Worm (Caenorhabditis elegans): ENCODE data around the gene srh-229.
A peak's percentile ranks its signal among the peaks of the same experiment; 100 is the strongest.
"Not testable (repeated sequence)": the region's sequence is repeated elsewhere in the genome, so short reads cannot be mapped to it uniquely, and the experiment has no call there.

The srh-229 gene

ce11 chrV:7522279-7522678, 18.1 kb upstream of the srh-229 start, which contains the start of gene C54F6.15:
Gene C54F6.15, minus strand, starts transcription at chrV:7522379.
- TF ChIP-seq unc-62 (GFP tag; optimal IDR thresholded peaks at IDR 0.05) = no peak
- TF ChIP-seq sem-2 (GFP tag; optimal IDR thresholded peaks at IDR 0.05) = no peak
- no peak for TF ChIP-seq mep-1 (tag; optimal IDR thresholded peaks at IDR 0.05)
- no peak for TF ChIP-seq unc-39 (tag; optimal IDR thresholded peaks at IDR 0.05)
- TF ChIP-seq sptf-1 (tag; optimal IDR thresholded peaks at IDR 0.05) = no peak
- TF ChIP-seq ham-2 (GFP tag; optimal IDR thresholded peaks at IDR 0.05) = no peak

- TF ChIP-seq hlh-1 (tag; optimal IDR thresholded peaks at IDR 0.05) (no peak), snpc-4 (tag; optimal IDR thresholded peaks at IDR 0.05) (no peak), bed-3 (GFP tag; optimal IDR thresholded peaks at IDR 0.05) (no peak), elt-3 (tag; optimal IDR thresholded peaks at IDR 0.05) (no peak), ces-1 (GFP tag; optimal IDR thresholded peaks at IDR 0.05) (no peak), nhr-28 (tag; optimal IDR thresholded peaks at IDR 0.05) (no peak), mep-1 (tag; optimal IDR thresholded peaks at IDR 0.05) (no peak), lin-13 (tag; optimal IDR thresholded peaks at IDR 0.05) (no peak), nhr-2 (tag; optimal IDR thresholded peaks at IDR 0.05) (no peak)
Observed at ce11 chrV:7521304-7521703, 17.1 kb upstream of the srh-229 start.

- TF ChIP-seq ces-1 (GFP tag; optimal IDR thresholded peaks at IDR 0.05) (peak; percentile 31), nhr-12 (tag; optimal IDR thresholded peaks at IDR 0.05) (no peak), sptf-1 (tag; optimal IDR thresholded peaks at IDR 0.05) (no peak)
Observed at ce11 chrV:7520077-7520476, 15.9 kb upstream of the srh-229 start, which contains the start of gene srb-19. Gene srb-19, minus strand, starts transcription at chrV:7520177.

ce11 chrV:7514939-7515338, 10.8 kb upstream of the srh-229 start, which contains the start of gene srb-18:
Gene srb-18, plus strand, starts transcription at chrV:7515239.
- TF ChIP-seq zip-8 (tag; optimal IDR thresholded peaks at IDR 0.05) (no peak), ham-2 (GFP tag; optimal IDR thresholded peaks at IDR 0.05) (no peak), elt-1 (tag; optimal IDR thresholded peaks at IDR 0.05; ENCODE audit: borderline replicate concordance, insufficient read depth) (no peak), unc-39 (tag; optimal IDR thresholded peaks at IDR 0.05) (no peak), nhr-28 (tag; optimal IDR thresholded peaks at IDR 0.05) (no peak), nhr-237 (tag; optimal IDR thresholded peaks at IDR 0.05) (no peak), flh-1 (GFP tag; optimal IDR thresholded peaks at IDR 0.05) (no peak), ceh-43 (GFP tag; optimal IDR thresholded peaks at IDR 0.05) (no peak), lin-32 (GFP tag; optimal IDR thresholded peaks at IDR 0.05) (no peak), pha-4 (tag; optimal IDR thresholded peaks at IDR 0.05) (no peak), ceh-39 (tag; optimal IDR thresholded peaks at IDR 0.05) (no peak)

ce11 chrV:7511465-7511864, 7.3 kb upstream of the srh-229 start, which contains the start of gene nhr-171:
Gene nhr-171, plus strand, starts transcription at chrV:7511765.
- TF ChIP-seq ceh-83 (GFP tag; optimal IDR thresholded peaks at IDR 0.05); cnd-1 (tag; optimal IDR thresholded peaks at IDR 0.05); lin-32 (GFP tag; optimal IDR thresholded peaks at IDR 0.05): not testable (repeated sequence)

- TF ChIP-seq ceh-39 (tag; optimal IDR thresholded peaks at IDR 0.05) (no peak), unc-62 (GFP tag; optimal IDR thresholded peaks at IDR 0.05) (peak; percentile 19)
Observed at ce11 chrV:7508566-7509044, 4.4 kb upstream of the srh-229 start, which contains the start of the genes str-31 and nhr-172. Gene str-31, minus strand, starts transcription at chrV:7508666. Gene nhr-172, plus strand, starts transcription at chrV:7508994.

ce11 chrV:7506207-7506606, 2.0 kb upstream of the srh-229 start:
- no peak for TF ChIP-seq elt-1 (tag; optimal IDR thresholded peaks at IDR 0.05; ENCODE audit: borderline replicate concordance, insufficient read depth)
- TF ChIP-seq unc-62 (GFP tag; optimal IDR thresholded peaks at IDR 0.05) = no peak
- TF ChIP-seq bed-3 (GFP tag; optimal IDR thresholded peaks at IDR 0.05) = no peak
- no peak for TF ChIP-seq nhr-237 (tag; optimal IDR thresholded peaks at IDR 0.05)
- TF ChIP-seq lin-13 (tag; optimal IDR thresholded peaks at IDR 0.05) = no peak
- no peak for TF ChIP-seq flh-1 (GFP tag; optimal IDR thresholded peaks at IDR 0.05)
- TF ChIP-seq sem-2 (GFP tag; optimal IDR thresholded peaks at IDR 0.05) = no peak
- TF ChIP-seq unc-39 (tag; optimal IDR thresholded peaks at IDR 0.05) = no peak
- no peak for TF ChIP-seq M03D4.4 (tag; optimal IDR thresholded peaks at IDR 0.05)
- no peak for TF ChIP-seq drap-1 (GFP tag; optimal IDR thresholded peaks at IDR 0.05)
- TF ChIP-seq ceh-39 (tag; optimal IDR thresholded peaks at IDR 0.05) = no peak
- TF ChIP-seq zip-8 (tag; optimal IDR thresholded peaks at IDR 0.05) = no peak
- no peak for TF ChIP-seq blmp-1 (tag; optimal IDR thresholded peaks at IDR 0.05)
- TF ChIP-seq ztf-11 (tag; optimal IDR thresholded peaks at IDR 0.05) = no peak

Measured in whole organism, mixed stage, embryonic.